Worm (Caenorhabditis elegans) whole organism, L4 larva: ENCODE measurements around the gene cutl-11.
A peak's percentile ranks its signal among the peaks of the same experiment; 100 is the strongest.

ENCODE experiments used
- F10B5.3 ChIP-seq: sonication (generic microtip); optimal IDR thresholded peaks from 2 replicates; lab custom pipeline; 2016; ENCODE audit warnings: mild to moderate bottlenecking, missing genetic modification characterization, missing compliant biosample characterization
- F37D6.2 ChIP-seq: sonication (generic microtip); optimal IDR thresholded peaks from 2 replicates; lab custom pipeline; 2016; ENCODE audit warnings: mild to moderate bottlenecking, missing genetic modification characterization, missing compliant biosample characterization
- F49E8.2 ChIP-seq: sonication (generic microtip); optimal IDR thresholded peaks from 2 replicates; lab custom pipeline; 2016; ENCODE audit warnings: missing compliant biosample characterization, mild to moderate bottlenecking, missing genetic modification characterization, borderline replicate concordance
- T20F7.1 ChIP-seq: fragments of 200-800 bp; sonication (Bioruptor generic); optimal IDR thresholded peaks from 2 replicates; lab custom pipeline; 2018; ENCODE audit warnings: mild to moderate bottlenecking, missing genetic modification characterization, missing compliant biosample characterization
- Y48G9A.11 ChIP-seq: fragments of 200-800 bp; sonication (Bioruptor generic); IDR thresholded peaks from 2 replicates; pipeline ENCODE4 v1.3.6; 2022; ENCODE audit warnings: missing genetic modification reagents, missing genetic modification characterization, missing compliant biosample characterization
- aha-1 ChIP-seq: fragments of 150-350 bp; peaks from one replicate; lab custom pipeline; 2014; ENCODE audit warnings: missing biosample characterization, missing genetic modification characterization
- aly-2 ChIP-seq: sonication (generic microtip); optimal IDR thresholded peaks from 2 replicates; lab custom pipeline; 2018; ENCODE audit warnings: missing biosample characterization, missing genetic modification characterization
- ama-1 ChIP-seq: fragments of 150-350 bp; optimal IDR thresholded peaks from 2 replicates; lab custom pipeline; 2014; ENCODE audit warnings: inconsistent platforms, mixed read lengths
- arid-1 ChIP-seq: fragments of 200-800 bp; sonication (Bioruptor generic); conservative IDR thresholded peaks from 2 replicates; pipeline ENCODE4 v1.3.6; 2022; ENCODE audit warnings: missing genetic modification reagents, missing genetic modification characterization, missing compliant biosample characterization
- attf-4 ChIP-seq: sonication (generic microtip); optimal IDR thresholded peaks from 3 replicates; lab custom pipeline; 2017; ENCODE audit warnings: missing biosample characterization, missing genetic modification characterization
- ceh-82 ChIP-seq: sonication (generic microtip); optimal IDR thresholded peaks from 2 replicates; lab custom pipeline; 2017; ENCODE audit warnings: missing biosample characterization, missing genetic modification characterization
- ces-1 ChIP-seq: fragments of 150-350 bp; sonication (generic microtip); optimal IDR thresholded peaks from 4 replicates; lab custom pipeline; 2014; ENCODE audit warnings: missing biosample characterization, missing genetic modification reagents, missing genetic modification characterization
- ctbp-1 ChIP-seq: fragments of 200-800 bp; sonication (Bioruptor generic); IDR thresholded peaks from 2 replicates; pipeline ENCODE4 v1.3.6; 2022; ENCODE audit warnings: missing genetic modification reagents, missing genetic modification characterization, missing compliant biosample characterization
- daf-16 ChIP-seq, 3 experiments: sonication (generic microtip); optimal IDR thresholded peaks; 2 replicates each; lab custom pipeline; 2016 to 2017; ENCODE audit warnings: missing genetic modification characterization in 3 of 3, missing genetic modification reagents in 3 of 3, mild to moderate bottlenecking in 2 of 3, missing compliant biosample characterization in 2 of 3, missing biosample characterization in 1 of 3, moderate library complexity in 1 of 3
- daf-19 ChIP-seq: fragments of 200-800 bp; sonication (Bioruptor generic); conservative IDR thresholded peaks from 2 replicates; pipeline ENCODE4 v1.3.6; 2022; ENCODE audit warnings: missing genetic modification characterization, missing compliant biosample characterization
- duxl-1 ChIP-seq: sonication (generic microtip); optimal IDR thresholded peaks from 2 replicates; lab custom pipeline; 2016; ENCODE audit warnings: mild to moderate bottlenecking, missing genetic modification characterization, moderate library complexity, missing compliant biosample characterization; ENCODE audit not compliant: poor library complexity
- egl-27 ChIP-seq: sonication (generic microtip); optimal IDR thresholded peaks from 3 replicates; lab custom pipeline; 2017; ENCODE audit warnings: missing biosample characterization, missing genetic modification reagents, missing genetic modification characterization
- fkh-10 ChIP-seq: fragments of 150-350 bp; optimal IDR thresholded peaks from 2 replicates; lab custom pipeline; 2014; ENCODE audit warnings: missing biosample characterization, missing genetic modification reagents, missing genetic modification characterization
- gei-8 ChIP-seq: fragments of 200-800 bp; sonication (Bioruptor generic); optimal IDR thresholded peaks from 2 replicates; lab custom pipeline; 2018; ENCODE audit warnings: mild to moderate bottlenecking, missing genetic modification characterization, missing compliant biosample characterization
- hif-1 ChIP-seq, 2 experiments: sonication (generic microtip); optimal IDR thresholded peaks; 2 replicates each; lab custom pipeline; 2016 to 2017; ENCODE audit warnings: missing compliant biosample characterization in 2 of 2, missing genetic modification characterization in 2 of 2, missing genetic modification reagents in 2 of 2, missing genotype in 2 of 2, mild to moderate bottlenecking in 1 of 2
- hlh-30 ChIP-seq: sonication (generic microtip); optimal IDR thresholded peaks from 2 replicates; lab custom pipeline; 2017; ENCODE audit warnings: antibody characterized with exemption, mild to moderate bottlenecking, missing genetic modification characterization, missing compliant biosample characterization; ENCODE audit not compliant: insufficient read depth
- hmg-1.1 ChIP-seq: fragments of 200-800 bp; sonication (Bioruptor generic); IDR thresholded peaks from 2 replicates; pipeline ENCODE4 v1.3.6; 2022; ENCODE audit warnings: missing genetic modification reagents, missing genetic modification characterization, missing compliant biosample characterization
- jun-1 ChIP-seq: fragments of 150-350 bp; optimal IDR thresholded peaks from 2 replicates; lab custom pipeline; 2014; ENCODE audit warnings: missing biosample characterization, missing genetic modification reagents, missing genetic modification characterization
- lin-13 ChIP-seq: fragments of 150-350 bp; optimal IDR thresholded peaks from 2 replicates; lab custom pipeline; 2014; ENCODE audit warnings: missing biosample characterization, missing genetic modification reagents, missing genetic modification characterization
- lin-38 ChIP-seq: fragments of 200-800 bp; sonication (Bioruptor generic); IDR thresholded peaks from 2 replicates; pipeline ENCODE4 v1.3.6; 2022; ENCODE audit warnings: missing genetic modification reagents, missing genetic modification characterization, missing compliant biosample characterization
- lsy-2 ChIP-seq, 2 experiments: fragments of 150-350 bp in 1 of 2; sonication (generic microtip) in 1 of 2; optimal IDR thresholded peaks; 2 replicates each; lab custom pipeline; 2014 to 2017; ENCODE audit warnings: missing biosample characterization in 2 of 2, missing genetic modification characterization in 2 of 2
- mdl-1 ChIP-seq, 2 experiments: fragments of 150-350 bp in 1 of 2; sonication (generic microtip) in 1 of 2; optimal IDR thresholded peaks; 2 replicates each; lab custom pipeline; 2014 to 2017; ENCODE audit warnings: missing biosample characterization in 2 of 2, missing genetic modification characterization in 2 of 2
- mdt-29 ChIP-seq: fragments of 200-800 bp; sonication (Bioruptor generic); IDR thresholded peaks from 2 replicates; pipeline ENCODE4 v1.3.6; 2022; ENCODE audit warnings: missing genetic modification reagents, missing genetic modification characterization, missing compliant biosample characterization
- mxl-2 ChIP-seq: fragments of 200-800 bp; sonication (Bioruptor generic); conservative IDR thresholded peaks from 2 replicates; pipeline ENCODE4 v1.3.6; 2022; ENCODE audit warnings: missing genetic modification reagents, missing genetic modification characterization, missing compliant biosample characterization
- nhr-102 ChIP-seq: sonication (generic microtip); optimal IDR thresholded peaks from 2 replicates; lab custom pipeline; 2016; ENCODE audit warnings: mild to moderate bottlenecking, missing genetic modification characterization, moderate library complexity, missing compliant biosample characterization
- nhr-11 ChIP-seq: fragments of 150-350 bp; optimal IDR thresholded peaks from 2 replicates; lab custom pipeline; 2014; ENCODE audit warnings: missing biosample characterization, missing genetic modification characterization
- nhr-111 ChIP-seq: fragments of 200-800 bp; sonication (Bioruptor generic); optimal IDR thresholded peaks from 2 replicates; lab custom pipeline; 2018; ENCODE audit warnings: mild to moderate bottlenecking, missing genetic modification characterization, missing compliant biosample characterization
- pha-4 ChIP-seq, 2 experiments: fragments of 150-350 bp in 1 of 2; fragments of 200-800 bp in 1 of 2; sonication (Bioruptor generic) in 1 of 2; IDR thresholded peaks in 1 of 2; optimal IDR thresholded peaks in 1 of 2; 2 replicates each; pipeline versions ENCODE4 v1.3.6 to Lab custom; 2014 to 2022; ENCODE audit warnings: missing genetic modification characterization in 2 of 2, missing genetic modification reagents in 2 of 2, missing biosample characterization in 1 of 2, missing compliant biosample characterization in 1 of 2
- pqm-1 ChIP-seq: sonication (generic microtip); optimal IDR thresholded peaks from 2 replicates; lab custom pipeline; 2017; ENCODE audit warnings: missing biosample characterization, missing genetic modification characterization
- rbr-2 ChIP-seq: sonication (generic microtip); optimal IDR thresholded peaks from 2 replicates; lab custom pipeline; 2016; ENCODE audit warnings: missing genotype, missing genetic modification characterization, missing compliant biosample characterization
- saeg-2 ChIP-seq: fragments of 200-800 bp; sonication (Bioruptor generic); IDR thresholded peaks from 2 replicates; pipeline ENCODE4 v1.3.6; 2022; ENCODE audit warnings: missing genetic modification reagents, missing genetic modification characterization, missing compliant biosample characterization
- set-16 ChIP-seq: fragments of 200-800 bp; sonication (Bioruptor generic); IDR thresholded peaks from 2 replicates; pipeline ENCODE4 v1.3.6; 2022; ENCODE audit warnings: missing genetic modification reagents, missing genetic modification characterization, missing compliant biosample characterization
- skn-1 ChIP-seq: fragments of 150-350 bp; optimal IDR thresholded peaks from 2 replicates; lab custom pipeline; 2014; ENCODE audit warnings: missing biosample characterization, missing genetic modification characterization
- snpc-4 ChIP-seq: fragments of 150-350 bp; optimal IDR thresholded peaks from 2 replicates; lab custom pipeline; 2014; ENCODE audit warnings: missing biosample characterization, missing genetic modification characterization
- spr-1 ChIP-seq: sonication (generic microtip); optimal IDR thresholded peaks from 2 replicates; lab custom pipeline; 2016; ENCODE audit warnings: mild to moderate bottlenecking, missing genetic modification characterization, missing compliant biosample characterization
- tag-97 ChIP-seq: fragments of 200-800 bp; sonication (Bioruptor generic); IDR thresholded peaks from 2 replicates; pipeline ENCODE4 v1.3.6; 2022; ENCODE audit warnings: missing genetic modification characterization, missing compliant biosample characterization
- unc-39 ChIP-seq: sonication (generic microtip); optimal IDR thresholded peaks from 2 replicates; lab custom pipeline; 2017; ENCODE audit warnings: missing biosample characterization, missing genetic modification characterization
- zfp-2 ChIP-seq: sonication (generic microtip); optimal IDR thresholded peaks from 2 replicates; lab custom pipeline; 2016; ENCODE audit warnings: mild to moderate bottlenecking, missing genetic modification characterization, missing compliant biosample characterization
- zip-2 ChIP-seq: fragments of 150-350 bp; optimal IDR thresholded peaks from 2 replicates; lab custom pipeline; 2014; ENCODE audit warnings: missing biosample characterization, missing genetic modification characterization

cutl-11 gene

DNA sequence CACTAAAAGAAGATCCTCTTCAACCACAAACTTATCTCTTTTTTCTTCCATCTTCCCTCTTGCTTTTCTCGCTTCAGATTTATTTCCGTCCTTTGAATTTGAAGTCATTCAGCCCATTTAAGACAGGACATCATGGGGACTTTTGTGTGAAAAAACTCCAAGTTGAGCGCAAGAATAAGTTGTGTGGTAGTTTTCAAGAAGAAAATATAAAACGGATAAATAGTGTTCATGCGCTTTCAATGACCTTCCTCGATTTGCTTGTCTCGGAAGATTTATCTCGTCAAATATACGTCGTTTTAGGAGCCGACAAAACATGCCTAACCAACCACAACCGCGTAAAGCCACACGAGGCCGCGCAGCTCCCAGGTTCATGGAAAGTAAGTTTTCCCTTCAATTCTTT lies 18.5 kb downstream of the cutl-11 start, which contains the start of gene sto-6:
Gene sto-6, plus strand, starts transcription at position 301 of the 400 bp plus-strand sequence.
- TF ChIP-seq lin-13 (GFP tag; lab: Kevin White, UChicago) (no peak), jun-1 (tag; lab: Kevin White, UChicago) (no peak), hif-1 (tag; optimal IDR thresholded peaks at IDR 0.05; lab: Kevin White, UChicago) (no peak), gei-8 (no peak), ceh-82 (tag; lab: Kevin White, UChicago) (no peak), hmg-1.1 (GFP tag; lab: Robert Waterston, UW) (no peak), lsy-2 (tag; optimal IDR thresholded peaks at IDR 0.05; lab: Kevin White, UChicago) (no peak), arid-1 (GFP tag; lab: Robert Waterston, UW) (no peak), nhr-102 (no peak), zfp-2 (tag; lab: Kevin White, UChicago) (no peak), unc-39 (tag; lab: Kevin White, UChicago) (no peak), pqm-1 (tag; lab: Kevin White, UChicago) (no peak), mdt-29 (GFP tag; lab: Robert Waterston, UW) (no peak), T20F7.1 (GFP tag; lab: Kevin White, UChicago) (no peak), skn-1 (no peak)

DNA sequence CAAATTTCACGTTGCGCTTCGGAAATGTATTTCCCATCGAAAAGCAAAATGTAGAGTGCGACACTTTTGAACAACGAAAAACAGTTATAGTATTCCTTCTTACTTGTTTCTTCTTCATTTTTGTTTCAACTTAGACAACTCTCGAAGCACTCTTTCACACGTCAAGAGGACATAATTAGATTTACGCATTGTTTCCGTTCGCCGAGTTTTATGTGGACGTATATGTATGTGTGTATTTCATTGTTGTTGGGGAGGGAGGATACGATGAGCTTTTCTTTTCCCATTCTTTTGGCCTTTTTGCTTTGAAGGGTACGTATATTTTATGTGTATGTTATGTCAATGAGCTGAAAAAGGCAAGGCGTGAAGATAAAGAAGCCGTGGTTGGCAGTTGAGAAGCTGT lies 20.2 kb downstream of the cutl-11 start:
- TF ChIP-seq nhr-11 (tag; lab: Kevin White, UChicago) (no peak), nhr-111 (GFP tag; lab: Kevin White, UChicago) (no peak), hmg-1.1 (GFP tag; lab: Robert Waterston, UW) (0 out of 2 replicates have a peak, but pooled peaks have one; percentile 24), saeg-2 (GFP tag; lab: Robert Waterston, UW) (no peak), spr-1 (tag; lab: Kevin White, UChicago) (no peak), daf-16 (GFP tag; optimal IDR thresholded peaks at IDR 0.05; lab: Kevin White, UChicago) (no peak), daf-16 (tag; optimal IDR thresholded peaks at IDR 0.05; lab: Kevin White, UChicago) (no peak), ama-1 (lab: Kevin White, UChicago) (no peak), jun-1 (tag; lab: Kevin White, UChicago) (no peak), lin-38 (no peak), ctbp-1 (GFP tag; lab: Robert Waterston, UW) (0 out of 2 replicates have a peak, but pooled peaks have one; percentile 23), daf-19 (GFP tag; lab: Robert Waterston, UW) (no peak), egl-27 (tag; lab: Kevin White, UChicago) (no peak), pha-4 (GFP tag; IDR thresholded peaks at IDR 0.05; lab: Robert Waterston, UW) (no peak), pha-4 (tag; optimal IDR thresholded peaks at IDR 0.05; lab: Kevin White, UChicago) (no peak), F10B5.3 (tag; lab: Kevin White, UChicago) (no peak), ces-1 (GFP tag; lab: Kevin White, UChicago) (no peak), tag-97 (GFP tag; lab: Robert Waterston, UW) (no peak), aha-1 (tag; lab: Kevin White, UChicago) (peak; percentile 30), F49E8.2 (no peak), hlh-30 (tag; lab: Kevin White, UChicago) (no peak), mdl-1 (tag; optimal IDR thresholded peaks at IDR 0.05; lab: Kevin White, UChicago) (no peak), zip-2 (tag; lab: Kevin White, UChicago) (no peak)

DNA sequence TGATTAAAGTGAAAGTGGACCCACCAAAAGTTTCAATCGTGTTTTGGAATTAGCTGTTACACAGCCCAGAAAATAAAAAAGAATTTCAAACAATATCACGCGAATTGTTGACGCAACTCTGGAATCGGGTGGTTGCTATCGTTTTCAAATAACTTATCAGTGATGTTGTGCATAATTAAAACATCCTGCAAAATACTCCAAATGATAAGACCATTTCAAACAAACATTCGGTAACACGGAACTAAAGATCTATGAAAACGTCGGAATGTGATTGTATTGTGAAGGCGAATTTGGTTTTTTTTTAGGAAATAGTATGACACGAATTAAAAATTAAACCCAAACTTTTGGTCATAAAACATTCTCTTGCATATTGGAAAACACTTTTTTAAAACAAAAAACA lies 22.1 kb downstream of the cutl-11 start, which contains the start of gene spp-30:
Gene spp-30, minus strand, starts transcription at position 101 of the 400 bp plus-strand sequence.
- TF ChIP-seq duxl-1 (tag; lab: Kevin White, UChicago) (no peak), daf-19 (GFP tag; lab: Robert Waterston, UW) (no peak), aly-2 (tag; lab: Kevin White, UChicago) (no peak), jun-1 (tag; lab: Kevin White, UChicago) (no peak), mxl-2 (no peak), ces-1 (GFP tag; lab: Kevin White, UChicago) (no peak), fkh-10 (no peak), attf-4 (tag; lab: Kevin White, UChicago) (no peak), set-16 (no peak), Y48G9A.11 (no peak), lin-13 (GFP tag; lab: Kevin White, UChicago) (no peak), snpc-4 (no peak), rbr-2 (tag; lab: Kevin White, UChicago) (no peak), F37D6.2 (tag; lab: Kevin White, UChicago) (no peak), gei-8 (no peak)
